Worm (Caenorhabditis elegans): ENCODE results near the gene rhgf-1.

rhgf-1 gene

ce11 chrX:10666871-10667270, 44.8 kb downstream of the rhgf-1 start (continued):
- TF ChIP-seq zfh-2 (GFP tag; conservative IDR thresholded peaks at IDR 0.05): no peak
- TF ChIP-seq pha-4 (tag; optimal IDR thresholded peaks at IDR 0.05): no peak
- TF ChIP-seq ceh-91 (GFP tag; IDR thresholded peaks at IDR 0.05): no peak
- TF ChIP-seq Y56A3A.18 (GFP tag; IDR thresholded peaks at IDR 0.05): peak; percentile 68
- TF ChIP-seq tbp1 (GFP tag; optimal IDR thresholded peaks at IDR 0.05): peak; percentile 88
- TF ChIP-seq lin-35 (GFP tag; optimal IDR thresholded peaks at IDR 0.05): no peak
- TF ChIP-seq bed-1 (GFP tag; IDR thresholded peaks at IDR 0.05): no peak
- TF ChIP-seq F33H1.4 (GFP tag; IDR thresholded peaks at IDR 0.05): no peak
- peak; percentile 50 for TF ChIP-seq die-1 (tag; optimal IDR thresholded peaks at IDR 0.05)
- TF ChIP-seq cebp-1 (GFP tag; IDR thresholded peaks at IDR 0.05): no peak
- TF ChIP-seq cebp-1 (tag; optimal IDR thresholded peaks at IDR 0.05): peak; percentile 34
- TF ChIP-seq zim-3 (tag; optimal IDR thresholded peaks at IDR 0.05): peak; percentile 30
- no peak for TF ChIP-seq F10E7.11 (tag; optimal IDR thresholded peaks at IDR 0.05)
- TF ChIP-seq ceh-100 (GFP tag; IDR thresholded peaks at IDR 0.05): peak; percentile 36
- no peak for TF ChIP-seq egl-18 (GFP tag; IDR thresholded peaks at IDR 0.05)
- TF ChIP-seq rcor-1 (GFP tag; IDR thresholded peaks at IDR 0.05): peak; percentile 59
- TF ChIP-seq pbrm-1 (GFP tag; IDR thresholded peaks at IDR 0.05): peak; percentile 73
- TF ChIP-seq Y79H2A.3 (GFP tag; conservative IDR thresholded peaks at IDR 0.05): no peak
- no peak for TF ChIP-seq C17E4.6 (GFP tag; IDR thresholded peaks at IDR 0.05)
- TF ChIP-seq snpc-3.4 (tag; optimal IDR thresholded peaks at IDR 0.05): no peak
- peak; percentile 31 for TF ChIP-seq hrde-1 (tag; optimal IDR thresholded peaks at IDR 0.05; ENCODE audit: borderline replicate concordance)
- TF ChIP-seq ceh-27 (GFP tag; optimal IDR thresholded peaks at IDR 0.05): peak; percentile 29
- TF ChIP-seq F37B4.10 (GFP tag; IDR thresholded peaks at IDR 0.05): no peak
- peak; percentile 69 for TF ChIP-seq rpc-1 (optimal IDR thresholded peaks at IDR 0.05)
- TF ChIP-seq rpc-1 (tag; optimal IDR thresholded peaks at IDR 0.05): peak; percentile 74
- 0 out of 2 replicates have a peak, but pooled peaks have one; percentile 44 for TF ChIP-seq egl-44 (GFP tag; IDR thresholded peaks at IDR 0.05)
- TF ChIP-seq lin-54 (GFP tag; optimal IDR thresholded peaks at IDR 0.05): no peak
- TF ChIP-seq mes-4 (tag; optimal IDR thresholded peaks at IDR 0.05): no peak
- no peak for TF ChIP-seq bed-2 (GFP tag; IDR thresholded peaks at IDR 0.05)
- TF ChIP-seq gei-17 (GFP tag; optimal IDR thresholded peaks at IDR 0.05): no peak
- peak; percentile 52 for TF ChIP-seq dox-1 (GFP tag; IDR thresholded peaks at IDR 0.05)
- no peak for TF ChIP-seq ztf-3 (GFP tag; optimal IDR thresholded peaks at IDR 0.05)
- no peak for TF ChIP-seq nfya-1 (tag; optimal IDR thresholded peaks at IDR 0.05; ENCODE audit: borderline replicate concordance, insufficient read depth)
- TF ChIP-seq snpc-1.3 (tag; optimal IDR thresholded peaks at IDR 0.05; ENCODE audit: insufficient read depth): peak; percentile 30
- no peak for TF ChIP-seq athp-1 (tag; optimal IDR thresholded peaks at IDR 0.05)
- peak; percentile 55 for TF ChIP-seq hmg-1.2 (GFP tag; IDR thresholded peaks at IDR 0.05)
- TF ChIP-seq F22D6.2 (tag; optimal IDR thresholded peaks at IDR 0.05): no peak
- no peak for TF ChIP-seq sea-2 (GFP tag; IDR thresholded peaks at IDR 0.05)
- no peak for TF ChIP-seq ztf-22 (GFP tag; optimal IDR thresholded peaks at IDR 0.05)
- TF ChIP-seq lsl-1 (GFP tag; optimal IDR thresholded peaks at IDR 0.05): peak; percentile 8
- TF ChIP-seq B0336.3 (GFP tag; IDR thresholded peaks at IDR 0.05): no peak
- TF ChIP-seq mxl-1 (tag; optimal IDR thresholded peaks at IDR 0.05): no peak
- no peak for TF ChIP-seq nhr-27 (tag; optimal IDR thresholded peaks at IDR 0.05)
- TF ChIP-seq D2030.7 (GFP tag; IDR thresholded peaks at IDR 0.05): peak; percentile 64
